Worm (Caenorhabditis elegans) whole organism, L4/young adult: ENCODE data around the gene kmo-1.

ENCODE experiments used
- W03F9.2 ChIP-seq: fragments of 150-350 bp; optimal IDR thresholded peaks from 2 replicates; lab custom pipeline; 2014; ENCODE audit warnings: missing biosample characterization, missing genetic modification characterization
- dao-5 ChIP-seq: sonication (generic microtip); optimal IDR thresholded peaks from 2 replicates; lab custom pipeline; 2016; ENCODE audit warnings: missing genotype, missing genetic modification characterization, moderate library complexity, missing compliant biosample characterization
- him-1 ChIP-seq: sonication (generic microtip); optimal IDR thresholded peaks from 2 replicates; lab custom pipeline; 2016; ENCODE audit warnings: missing genotype, missing genetic modification reagents, missing genetic modification characterization, missing compliant biosample characterization

ce11 chrV:12036129-12036528 is 34.2 kb downstream of the kmo-1 start:
- TF ChIP-seq W03F9.2 (tag; lab: Kevin White, UChicago) (no peak), him-1 (tag; lab: Kevin White, UChicago) (no peak), dao-5 (tag; lab: Kevin White, UChicago) (no peak)
